Fruit fly (Drosophila melanogaster): ENCODE measurements around the gene poe.

poe gene

DNA sequence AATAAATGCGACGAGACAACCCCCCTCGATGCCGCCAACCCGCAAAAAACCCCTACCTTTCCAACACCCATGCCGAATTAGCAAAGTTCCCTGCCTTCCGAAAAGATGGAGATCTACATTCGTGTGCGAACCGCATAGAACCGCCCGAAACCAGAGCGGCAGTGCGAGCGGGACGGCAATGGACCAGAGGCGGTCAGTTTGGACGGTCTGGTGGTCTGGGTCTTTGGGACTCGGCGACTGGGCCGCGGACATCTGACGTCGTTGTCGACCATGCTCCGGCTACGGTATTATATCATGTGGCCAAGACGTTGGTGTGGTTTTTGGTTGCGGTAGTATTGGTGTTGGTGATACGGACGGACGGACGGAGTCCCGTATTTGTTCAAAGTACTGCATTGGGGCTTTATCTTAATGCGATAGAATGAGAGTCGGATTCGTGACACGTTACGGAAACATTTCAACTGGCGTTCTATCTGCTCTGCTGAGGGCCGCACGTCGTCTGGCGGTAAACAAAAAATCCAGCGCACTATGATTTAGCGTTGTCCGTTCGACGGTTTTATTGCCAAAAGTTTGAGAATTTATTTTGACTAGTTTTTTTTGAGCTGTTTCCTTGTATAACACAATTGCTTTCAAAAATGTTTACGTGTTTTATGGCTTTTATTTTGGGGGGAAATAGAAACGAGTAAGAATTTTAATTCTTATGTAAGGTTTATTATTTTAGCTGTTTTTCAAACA lies 15.5 kb upstream of the poe start (continued):
- TF ChIP-seq Dfd (GFP tag; optimal IDR thresholded peaks at IDR 0.05) (no peak), CG14050 (GFP tag; IDR thresholded peaks at IDR 0.05) (no peak), Hsf (GFP tag; optimal IDR thresholded peaks at IDR 0.05) (no peak), CG17802 (tag; optimal IDR thresholded peaks at IDR 0.05) (no peak), CG8089 (GFP tag; optimal IDR thresholded peaks at IDR 0.05) (no peak), Vsx1 (GFP tag; optimal IDR thresholded peaks at IDR 0.05) (no peak), Hr39 (optimal IDR thresholded peaks at IDR 0.05) (no peak), usp (GFP tag; optimal IDR thresholded peaks at IDR 0.05) (no peak), pho (GFP tag; optimal IDR thresholded peaks at IDR 0.05) (no peak), CG9797 (GFP tag; optimal IDR thresholded peaks at IDR 0.05) (no peak), CG10462 (GFP tag; optimal IDR thresholded peaks at IDR 0.05) (no peak), crp (GFP tag; optimal IDR thresholded peaks at IDR 0.05) (no peak), CG17385 (GFP tag; optimal IDR thresholded peaks at IDR 0.05) (no peak), CG3065 (GFP tag; optimal IDR thresholded peaks at IDR 0.05) (no peak), Mrtf (GFP tag; IDR thresholded peaks at IDR 0.05) (no peak), CG8359 (GFP tag; optimal IDR thresholded peaks at IDR 0.05; ENCODE audit: borderline replicate concordance) (no peak), CG34422 (GFP tag; IDR thresholded peaks at IDR 0.05) (peak; percentile 13; the same call in 1 of the 3 replicates), az2 (GFP tag; optimal IDR thresholded peaks at IDR 0.05) (no peak), chm (GFP tag; IDR thresholded peaks at IDR 0.05) (0 out of 2 replicates have a peak, but pooled peaks have one; percentile 33), Spps (tag; optimal IDR thresholded peaks at IDR 0.05) (no peak), tll (GFP tag; optimal IDR thresholded peaks at IDR 0.05) (no peak), zfh2 (GFP tag; optimal IDR thresholded peaks at IDR 0.05) (peak; percentile 29), Scr (GFP tag; IDR thresholded peaks at IDR 0.05; ENCODE audit: partially characterized antibody) (no peak), Asciz (GFP tag; optimal IDR thresholded peaks at IDR 0.05) (no peak), CG4617 (GFP tag; optimal IDR thresholded peaks at IDR 0.05; ENCODE audit: borderline replicate concordance) (no peak), Ada2b (GFP tag; IDR thresholded peaks at IDR 0.05) (no peak), CG10267 (tag; optimal IDR thresholded peaks at IDR 0.05) (no peak), run (tag; optimal IDR thresholded peaks at IDR 0.05) (no peak), CG11723 (GFP tag; optimal IDR thresholded peaks at IDR 0.05) (no peak), Atf6 (GFP tag; IDR thresholded peaks at IDR 0.05) (no peak), Xbp1 (GFP tag; optimal IDR thresholded peaks at IDR 0.05) (no peak), CG13624 (GFP tag; optimal IDR thresholded peaks at IDR 0.05) (no peak), ac (GFP tag; optimal IDR thresholded peaks at IDR 0.05) (no peak), ssp (GFP tag; IDR thresholded peaks at IDR 0.05) (no peak), bigmax (GFP tag; optimal IDR thresholded peaks at IDR 0.05) (no peak), br (optimal IDR thresholded peaks at IDR 0.05) (no peak), nmo (GFP tag; optimal IDR thresholded peaks at IDR 0.05) (no peak), croc (GFP tag; conservative IDR thresholded peaks at IDR 0.05) (no peak), Hr3 (GFP tag; optimal IDR thresholded peaks at IDR 0.05) (no peak), ci (GFP tag; IDR thresholded peaks at IDR 0.05) (peak; percentile 58; the same call in 1 of the 3 replicates), CG9727 (GFP tag; optimal IDR thresholded peaks at IDR 0.05) (no peak), Gug (GFP tag; IDR thresholded peaks at IDR 0.05) (no peak), cato (GFP tag; optimal IDR thresholded peaks at IDR 0.05; ENCODE audit: borderline replicate concordance) (no peak), CG12219 (GFP tag; optimal IDR thresholded peaks at IDR 0.05) (no peak), CG8290 (GFP tag; optimal IDR thresholded peaks at IDR 0.05) (no peak), CG8290 (tag; optimal IDR thresholded peaks at IDR 0.05) (peak in 1 of 2 experiments; percentile 53), Atf-2 (GFP tag; optimal IDR thresholded peaks at IDR 0.05) (no peak), CG5245 (GFP tag; optimal IDR thresholded peaks at IDR 0.05) (no peak), kah (GFP tag; optimal IDR thresholded peaks at IDR 0.05) (no peak), D (optimal IDR thresholded peaks at IDR 0.05) (no peak), D (GFP tag; optimal IDR thresholded peaks at IDR 0.05) (no peak), D19B (GFP tag; optimal IDR thresholded peaks at IDR 0.05) (no peak)
